2 fruit fly cellular contexts compared by ENCODE assay signal in the genomic region with DNA sequence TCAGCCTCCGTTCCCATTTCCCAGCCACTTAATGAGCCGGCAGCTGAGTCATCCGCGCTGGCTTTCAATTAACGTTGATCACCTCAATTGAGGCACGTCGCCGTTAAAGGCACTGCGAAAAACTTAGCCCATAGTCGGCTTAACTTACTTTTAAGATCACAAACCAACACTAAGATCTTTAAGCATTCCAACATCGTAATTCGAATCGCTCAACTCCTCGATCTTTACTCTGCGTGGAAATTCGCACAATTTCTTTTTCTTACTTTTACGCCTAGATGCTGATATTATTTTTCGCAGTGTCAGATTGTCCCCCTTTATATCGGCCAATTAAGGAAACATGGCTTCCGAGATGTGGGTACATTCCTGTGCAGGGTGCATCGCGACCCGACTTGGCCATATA.
TF ChIP-seq lines count a peak whose summit lies in the region.

No protein-coding gene starts in this region.

TF ChIP-seq in whole organism, embryonic, 481 proteins besides CTCF, POLR2A, EP300 and RAD21 (continued from another document):
- TF ChIP-seq Mad (GFP tag; optimal IDR thresholded peaks at IDR 0.05; lab: Kevin White, UChicago), result no peak
- peak; percentile 9 for TF ChIP-seq dmrt99B (tag; optimal IDR thresholded peaks at IDR 0.05; lab: Kevin White, UChicago)
- no peak for TF ChIP-seq CG17802 (tag; optimal IDR thresholded peaks at IDR 0.05; lab: Kevin White, UChicago)
- TF ChIP-seq pum (GFP tag; optimal IDR thresholded peaks at IDR 0.05; lab: Kevin White, UChicago), result no peak
- TF ChIP-seq CG7745 (tag; optimal IDR thresholded peaks at IDR 0.05; lab: Kevin White, UChicago), result no peak
- no peak for TF ChIP-seq ro (GFP tag; IDR thresholded peaks at IDR 0.05; lab: Robert Waterston, UW)
- no peak for TF ChIP-seq Nf-YB (GFP tag; optimal IDR thresholded peaks at IDR 0.05; lab: Kevin White, UChicago)
- TF ChIP-seq Bdp1 (GFP tag; optimal IDR thresholded peaks at IDR 0.05; lab: Kevin White, UChicago), result no peak
- TF ChIP-seq mirr (GFP tag; optimal IDR thresholded peaks at IDR 0.05; lab: Kevin White, UChicago), result no peak
- no peak for TF ChIP-seq bowl (GFP tag; IDR thresholded peaks at IDR 0.05; lab: Robert Waterston, UW)
- no peak for TF ChIP-seq CG11723 (GFP tag; optimal IDR thresholded peaks at IDR 0.05; lab: Kevin White, UChicago)
- TF ChIP-seq en (GFP tag; optimal IDR thresholded peaks at IDR 0.05; lab: Kevin White, UChicago), result no peak
- no peak for TF ChIP-seq CG6813 (GFP tag; optimal IDR thresholded peaks at IDR 0.05; lab: Kevin White, UChicago)
- no peak for TF ChIP-seq gcm (GFP tag; optimal IDR thresholded peaks at IDR 0.05; lab: Kevin White, UChicago)
- TF ChIP-seq Scr (GFP tag; IDR thresholded peaks at IDR 0.05; lab: Robert Waterston, UW; ENCODE audit: partially characterized antibody), result no peak
- no peak for TF ChIP-seq Lhr (GFP tag; optimal IDR thresholded peaks at IDR 0.05; lab: Kevin White, UChicago)
- TF ChIP-seq mld (GFP tag; IDR thresholded peaks at IDR 0.05; lab: Robert Waterston, UW; ENCODE audit: partially characterized antibody), result no peak
- peak; percentile 57 for TF ChIP-seq Ets65A (GFP tag; lab: Kevin White, UChicago)
TF ChIP-seq in whole organism, embryonic: peak in this region for 10.

TF ChIP-seq in whole organism, prepupa, 60 proteins besides CTCF, POLR2A, EP300 and RAD21 (continued from another document):
- TF ChIP-seq cyc (GFP tag; optimal IDR thresholded peaks at IDR 0.05; lab: Kevin White, UChicago) (no peak), Met (GFP tag; optimal IDR thresholded peaks at IDR 0.05; lab: Kevin White, UChicago) (no peak), net (GFP tag; optimal IDR thresholded peaks at IDR 0.05; lab: Kevin White, UChicago) (no peak), CG11762 (GFP tag; optimal IDR thresholded peaks at IDR 0.05; lab: Kevin White, UChicago; ENCODE audit: insufficient read depth) (no peak), ss (GFP tag; optimal IDR thresholded peaks at IDR 0.05; lab: Kevin White, UChicago) (no peak), Gug (GFP tag; IDR thresholded peaks at IDR 0.05; lab: Robert Waterston, UW) (no peak), eg (GFP tag; IDR thresholded peaks at IDR 0.05; lab: Robert Waterston, UW) (0 out of 3 replicates have a peak, but pooled peaks have one; percentile 27), CG7368 (GFP tag; optimal IDR thresholded peaks at IDR 0.05; lab: Kevin White, UChicago) (no peak), Hr38 (GFP tag; optimal IDR thresholded peaks at IDR 0.05; lab: Kevin White, UChicago) (no peak), Blimp-1 (GFP tag; optimal IDR thresholded peaks at IDR 0.05; lab: Kevin White, UChicago) (no peak), CG4318 (GFP tag; optimal IDR thresholded peaks at IDR 0.05; lab: Kevin White, UChicago) (no peak), CG10669 (GFP tag; optimal IDR thresholded peaks at IDR 0.05; lab: Kevin White, UChicago) (peak; percentile 25), CG15336 (GFP tag; IDR thresholded peaks at IDR 0.05; lab: Robert Waterston, UW) (no peak), CG3919 (GFP tag; optimal IDR thresholded peaks at IDR 0.05; lab: Kevin White, UChicago) (peak; percentile 23), CG6163 (GFP tag; IDR thresholded peaks at IDR 0.05; lab: Robert Waterston, UW) (peak; percentile 63; the same call in 2 of the 3 replicates), CG32006 (GFP tag; optimal IDR thresholded peaks at IDR 0.05; lab: Kevin White, UChicago) (peak; percentile 29), CG1621 (tag; optimal IDR thresholded peaks at IDR 0.05; lab: Kevin White, UChicago) (no peak), Ets96B (tag; optimal IDR thresholded peaks at IDR 0.05; lab: Kevin White, UChicago) (peak; percentile 38), CG6792 (GFP tag; optimal IDR thresholded peaks at IDR 0.05; lab: Kevin White, UChicago) (no peak), acj6 (GFP tag; optimal IDR thresholded peaks at IDR 0.05; lab: Kevin White, UChicago) (no peak), achi (GFP tag; optimal IDR thresholded peaks at IDR 0.05; lab: Kevin White, UChicago) (peak; percentile 12), CG6276 (GFP tag; optimal IDR thresholded peaks at IDR 0.05; lab: Kevin White, UChicago) (no peak), Sox102F (GFP tag; optimal IDR thresholded peaks at IDR 0.05; lab: Kevin White, UChicago) (no peak), spab (GFP tag; optimal IDR thresholded peaks at IDR 0.05; lab: Kevin White, UChicago) (peak; percentile 13), Sox14 (GFP tag; optimal IDR thresholded peaks at IDR 0.05; lab: Kevin White, UChicago) (no peak), CG6854 (GFP tag; optimal IDR thresholded peaks at IDR 0.05; lab: Kevin White, UChicago) (no peak)
TF ChIP-seq in whole organism, prepupa: peak in this region for 15.
